Worm (Caenorhabditis elegans) whole organism, L3 larva: ENCODE results near the gene rmd-1.

Experiments used
- R02D3.7 ChIP-seq: fragments of 150-350 bp; optimal IDR thresholded peaks from 2 replicates; lab custom pipeline; 2014; ENCODE audit warnings: missing biosample characterization, missing genetic modification characterization
- ama-1 ChIP-seq: fragments of 150-350 bp; optimal IDR thresholded peaks from 2 replicates; lab custom pipeline; 2018
- ceh-82 ChIP-seq: fragments of 150-350 bp; optimal IDR thresholded peaks from 2 replicates; lab custom pipeline; 2014; ENCODE audit warnings: missing biosample characterization, missing genetic modification characterization
- egl-5 ChIP-seq: fragments of 150-350 bp; optimal IDR thresholded peaks from 2 replicates; lab custom pipeline; 2017; ENCODE audit warnings: missing biosample characterization, missing genetic modification reagents, missing genetic modification characterization, inconsistent platforms
- fkh-10 ChIP-seq: sonication (generic microtip); optimal IDR thresholded peaks from 2 replicates; lab custom pipeline; 2017; ENCODE audit warnings: missing biosample characterization, missing genetic modification reagents, missing genetic modification characterization
- jun-1 ChIP-seq: fragments of 150-350 bp; optimal IDR thresholded peaks from 2 replicates; lab custom pipeline; 2014; ENCODE audit warnings: missing biosample characterization, missing genetic modification reagents, missing genetic modification characterization
- lin-15B ChIP-seq: fragments of 150-350 bp; optimal IDR thresholded peaks from 2 replicates; lab custom pipeline; 2014; ENCODE audit warnings: missing biosample characterization, missing genetic modification characterization
- pqm-1 ChIP-seq: fragments of 150-350 bp; optimal IDR thresholded peaks from 2 replicates; lab custom pipeline; 2017; ENCODE audit warnings: missing biosample characterization, missing genetic modification characterization, inconsistent platforms
- unc-62 ChIP-seq: fragments of 150-350 bp; sonication (generic microtip); optimal IDR thresholded peaks from 4 replicates; lab custom pipeline; 2014; ENCODE audit warnings: missing biosample characterization, missing genetic modification reagents, missing genetic modification characterization

- TF ChIP-seq ama-1 (lab: Kevin White, UChicago): no peak
- no peak for TF ChIP-seq lin-15B (tag; lab: Kevin White, UChicago)
- TF ChIP-seq ceh-82 (tag; lab: Kevin White, UChicago): no peak
- no peak for TF ChIP-seq jun-1 (tag; lab: Kevin White, UChicago)
- TF ChIP-seq unc-62: no peak
- TF ChIP-seq R02D3.7 (tag; lab: Kevin White, UChicago): no peak
- no peak for TF ChIP-seq fkh-10
- TF ChIP-seq pqm-1 (tag; lab: Kevin White, UChicago): no peak
- TF ChIP-seq egl-5 (tag; lab: Kevin White, UChicago): no peak
These were observed 47.7 kb upstream of the rmd-1 start for ce11 chrIII:9711163-9711562.
